Worm (Caenorhabditis elegans) whole organism, L1 larva: ENCODE measurements around the gene unc-18.

ENCODE experiments used
- aly-2 ChIP-seq: fragments of 150-350 bp; optimal IDR thresholded peaks from 2 replicates; lab custom pipeline; 2014; ENCODE audit warnings: missing biosample characterization, missing genetic modification characterization
- ama-1 ChIP-seq: fragments of 150-350 bp; optimal IDR thresholded peaks from 2 replicates; lab custom pipeline; 2014
- lin-13 ChIP-seq: fragments of 150-350 bp; optimal IDR thresholded peaks from 2 replicates; lab custom pipeline; 2014; ENCODE audit warnings: missing biosample characterization, missing genetic modification reagents, missing genetic modification characterization
- lin-39 ChIP-seq: fragments of 150-350 bp; optimal IDR thresholded peaks from 2 replicates; lab custom pipeline; 2014; ENCODE audit warnings: missing biosample characterization, missing genetic modification reagents, missing genetic modification characterization
- mef-2 ChIP-seq: fragments of 150-350 bp; optimal IDR thresholded peaks from 2 replicates; lab custom pipeline; 2014; ENCODE audit warnings: missing biosample characterization, missing genetic modification characterization
- mep-1 ChIP-seq: fragments of 150-350 bp; optimal IDR thresholded peaks from 2 replicates; lab custom pipeline; 2014; ENCODE audit warnings: missing biosample characterization, missing genetic modification characterization
- skn-1 ChIP-seq: fragments of 150-350 bp; optimal IDR thresholded peaks from 2 replicates; lab custom pipeline; 2014; ENCODE audit warnings: missing biosample characterization, missing genetic modification characterization
- snpc-4 ChIP-seq: fragments of 150-350 bp; optimal IDR thresholded peaks from 2 replicates; lab custom pipeline; 2014; ENCODE audit warnings: missing biosample characterization, missing genetic modification characterization
- unc-30 ChIP-seq: sonication (generic microtip); optimal IDR thresholded peaks from 2 replicates; lab custom pipeline; 2017; ENCODE audit warnings: missing biosample characterization, missing genetic modification characterization
- unc-98 ChIP-seq: fragments of 200-800 bp; sonication (Bioruptor generic); IDR thresholded peaks from 2 replicates; pipeline ENCODE4 v1.3.6; 2022; ENCODE audit warnings: missing genetic modification characterization, missing compliant biosample characterization
- zag-1 ChIP-seq: fragments of 150-350 bp; optimal IDR thresholded peaks from 2 replicates; lab custom pipeline; 2014; ENCODE audit warnings: missing biosample characterization, missing genetic modification characterization
- ztf-11 ChIP-seq, 2 experiments: sonication (generic microtip); optimal IDR thresholded peaks; 2 replicates each; lab custom pipeline; 2016 to 2017; ENCODE audit warnings: missing genetic modification characterization in 2 of 2, missing biosample characterization in 1 of 2, missing compliant biosample characterization in 1 of 2

ce11 chrX:7680545-7681330 is 2.0 kb upstream of the unc-18 start, which contains the start of gene stn-2:
- TF ChIP-seq aly-2 (tag; lab: Kevin White, UChicago) (no peak), skn-1 (tag; lab: Kevin White, UChicago) (no peak), lin-13 (GFP tag; lab: Kevin White, UChicago) (no peak), lin-39 (tag; lab: Kevin White, UChicago) (no peak), unc-98 (no peak), snpc-4 (tag; lab: Kevin White, UChicago) (no peak), unc-30 (tag; lab: Kevin White, UChicago) (no peak), mef-2 (tag; lab: Kevin White, UChicago) (no peak), mep-1 (tag; lab: Kevin White, UChicago) (no peak), zag-1 (no peak), ama-1 (lab: Kevin White, UChicago) (no peak), ztf-11 (tag; optimal IDR thresholded peaks at IDR 0.05; lab: Kevin White, UChicago) (no peak)
